Worm (Caenorhabditis elegans) whole organism, L2 larva: Measurements from ENCODE around the gene dnj-24.

Experiments used
- ama-1 ChIP-seq: fragments of 150-350 bp; optimal IDR thresholded peaks from 2 replicates; lab custom pipeline; 2018; ENCODE audit warnings: inconsistent platforms
- ceh-82 ChIP-seq: fragments of 150-350 bp; optimal IDR thresholded peaks from 2 replicates; lab custom pipeline; 2014; ENCODE audit warnings: missing biosample characterization, missing genetic modification characterization
- egl-27 ChIP-seq: sonication (generic microtip); optimal IDR thresholded peaks from 3 replicates; lab custom pipeline; 2017; ENCODE audit warnings: missing biosample characterization, missing genetic modification reagents, missing genetic modification characterization
- lsy-2 ChIP-seq, 2 experiments: fragments of 150-350 bp in 1 of 2; sonication (generic microtip) in 1 of 2; optimal IDR thresholded peaks; 2 replicates each; lab custom pipeline; 2014 to 2017; ENCODE audit warnings: missing biosample characterization in 2 of 2, missing genetic modification characterization in 2 of 2
- nhr-12 ChIP-seq: fragments of 150-350 bp; optimal IDR thresholded peaks from 2 replicates; lab custom pipeline; 2014; ENCODE audit warnings: missing biosample characterization, missing genetic modification characterization
- nhr-237 ChIP-seq: fragments of 150-350 bp; optimal IDR thresholded peaks from 2 replicates; lab custom pipeline; 2014; ENCODE audit warnings: missing biosample characterization, missing genetic modification characterization
- unc-39 ChIP-seq: fragments of 150-350 bp; optimal IDR thresholded peaks from 2 replicates; lab custom pipeline; 2014; ENCODE audit warnings: missing biosample characterization, missing genetic modification characterization
- ztf-1 ChIP-seq: fragments of 200-800 bp; sonication (Bioruptor generic); conservative IDR thresholded peaks from 2 replicates; pipeline ENCODE4 v1.3.6; 2022; ENCODE audit warnings: missing genetic modification characterization, missing compliant biosample characterization

DNA sequence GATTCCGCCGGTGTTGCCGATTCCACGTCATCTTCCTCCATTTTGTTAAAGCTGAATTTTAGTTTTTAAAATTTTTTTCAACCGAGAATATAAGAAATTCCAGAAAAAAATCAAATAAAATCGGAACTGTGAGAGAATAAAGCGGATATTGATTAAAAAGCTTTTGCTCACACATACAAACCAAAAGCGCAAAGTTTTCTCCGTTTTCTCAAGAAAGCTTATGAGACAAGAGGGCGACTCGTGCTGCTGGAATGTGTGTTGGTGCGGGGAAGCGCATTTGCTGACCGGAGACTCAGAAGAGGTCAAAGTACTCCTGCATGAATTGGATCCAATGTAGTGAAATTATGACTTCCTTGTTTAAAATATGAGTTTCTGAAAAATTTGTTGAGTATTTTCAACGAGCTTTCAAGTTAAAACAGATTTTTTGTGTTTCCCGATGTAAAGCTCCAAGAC is 44.0 kb downstream of the dnj-24 start, which contains the start of gene paqr-2:
- no peak for TF ChIP-seq unc-39
- no peak for TF ChIP-seq egl-27 (tag; lab: Kevin White, UChicago)
- TF ChIP-seq ceh-82 (tag; lab: Kevin White, UChicago): no peak
- no peak for TF ChIP-seq nhr-12 (tag; lab: Kevin White, UChicago)
- no peak for TF ChIP-seq nhr-237 (tag; lab: Kevin White, UChicago)
- peak in 1 of 2 experiments; percentile 49 for TF ChIP-seq lsy-2 (tag; optimal IDR thresholded peaks at IDR 0.05; lab: Kevin White, UChicago)
- TF ChIP-seq ztf-1 (GFP tag; lab: Robert Waterston, UW): no peak
- TF ChIP-seq ama-1: peak; percentile 30
